Fruit fly (Drosophila melanogaster): Measurements from ENCODE around the gene ppk21.

dm6 chr3R:29707258-29707657 is 42.7 kb downstream of the ppk21 start:
- no peak for TF ChIP-seq pan (optimal IDR thresholded peaks at IDR 0.05)
- no peak for TF ChIP-seq tai (GFP tag; optimal IDR thresholded peaks at IDR 0.05)
- TF ChIP-seq rgr (GFP tag; optimal IDR thresholded peaks at IDR 0.05), result no peak
- TF ChIP-seq jim (GFP tag; optimal IDR thresholded peaks at IDR 0.05), result no peak

All from whole organism, wandering third instar larva.